Worm (Caenorhabditis elegans) whole organism, L4 larva: Measurements from ENCODE around the gene Y113G7B.15.

Source experiments
- F10B5.3 ChIP-seq: sonication (generic microtip); optimal IDR thresholded peaks from 2 replicates; lab custom pipeline; 2016; ENCODE audit warnings: mild to moderate bottlenecking, missing genetic modification characterization, missing compliant biosample characterization
- F26F4.8 ChIP-seq: fragments of 200-800 bp; sonication (Bioruptor generic); conservative IDR thresholded peaks from 2 replicates; pipeline ENCODE4 v1.3.6; 2022; ENCODE audit warnings: missing genetic modification characterization, missing compliant biosample characterization
- F44E2.7 ChIP-seq: fragments of 200-800 bp; sonication (Bioruptor generic); IDR thresholded peaks from 2 replicates; pipeline ENCODE4 v2.1.2; 2022; ENCODE audit warnings: missing genetic modification characterization, missing compliant biosample characterization
- F49E8.2 ChIP-seq: sonication (generic microtip); optimal IDR thresholded peaks from 2 replicates; lab custom pipeline; 2016; ENCODE audit warnings: missing compliant biosample characterization, mild to moderate bottlenecking, missing genetic modification characterization, borderline replicate concordance
- Y5F2A.4 ChIP-seq: fragments of 200-800 bp; sonication (Bioruptor generic); optimal IDR thresholded peaks from 2 replicates; lab custom pipeline; 2018; ENCODE audit warnings: mild to moderate bottlenecking, missing genetic modification characterization, missing compliant biosample characterization
- ZK546.5 ChIP-seq, 2 experiments: sonication (generic microtip); optimal IDR thresholded peaks; 2 replicates each; lab custom pipeline; 2017; ENCODE audit warnings: missing biosample characterization in 2 of 2, missing genetic modification characterization in 2 of 2
- aha-1 ChIP-seq: fragments of 150-350 bp; peaks from one replicate; lab custom pipeline; 2014; ENCODE audit warnings: missing biosample characterization, missing genetic modification characterization
- aly-2 ChIP-seq: sonication (generic microtip); optimal IDR thresholded peaks from 2 replicates; lab custom pipeline; 2018; ENCODE audit warnings: missing biosample characterization, missing genetic modification characterization
- ceh-32 ChIP-seq: sonication (generic microtip); optimal IDR thresholded peaks from 2 replicates; lab custom pipeline; 2016; ENCODE audit warnings: mild to moderate bottlenecking, missing genetic modification characterization, missing compliant biosample characterization; ENCODE audit not compliant: poor library complexity
- ceh-44 ChIP-seq: fragments of 200-800 bp; sonication (Bioruptor generic); IDR thresholded peaks from 2 replicates; pipeline ENCODE4 v1.3.6; 2022; ENCODE audit warnings: missing genetic modification reagents, missing genetic modification characterization, missing compliant biosample characterization
- ceh-62 ChIP-seq: sonication (generic microtip); optimal IDR thresholded peaks from 2 replicates; lab custom pipeline; 2017; ENCODE audit warnings: missing biosample characterization, missing genetic modification characterization
- cey-2 ChIP-seq: sonication (generic microtip); optimal IDR thresholded peaks from 3 replicates; lab custom pipeline; 2017; ENCODE audit warnings: missing genetic modification characterization, mild to moderate bottlenecking, missing compliant biosample characterization, antibody characterized with exemption, borderline replicate concordance; ENCODE audit not compliant: insufficient read depth
- daf-12 ChIP-seq: fragments of 150-350 bp; optimal IDR thresholded peaks from 2 replicates; lab custom pipeline; 2014; ENCODE audit warnings: missing biosample characterization, missing genetic modification reagents, missing genetic modification characterization
- daf-16 ChIP-seq, 3 experiments: sonication (generic microtip); optimal IDR thresholded peaks; 2 replicates each; lab custom pipeline; 2016 to 2017; ENCODE audit warnings: missing genetic modification characterization in 3 of 3, missing genetic modification reagents in 3 of 3, mild to moderate bottlenecking in 2 of 3, missing compliant biosample characterization in 2 of 3, missing biosample characterization in 1 of 3, moderate library complexity in 1 of 3
- daf-19 ChIP-seq: fragments of 200-800 bp; sonication (Bioruptor generic); conservative IDR thresholded peaks from 2 replicates; pipeline ENCODE4 v1.3.6; 2022; ENCODE audit warnings: missing genetic modification characterization, missing compliant biosample characterization
- daf-8 ChIP-seq: fragments of 200-800 bp; sonication (Bioruptor generic); IDR thresholded peaks from 2 replicates; pipeline ENCODE4 v1.3.6; 2022; ENCODE audit warnings: missing genetic modification characterization, missing compliant biosample characterization
- dmd-6 ChIP-seq: fragments of 200-800 bp; sonication (Bioruptor generic); IDR thresholded peaks from 2 replicates; pipeline ENCODE4 v1.3.6; 2022; ENCODE audit warnings: missing genetic modification reagents, missing genetic modification characterization, missing compliant biosample characterization
- dve-1 ChIP-seq: sonication (generic microtip); optimal IDR thresholded peaks from 2 replicates; lab custom pipeline; 2017; ENCODE audit warnings: antibody characterized with exemption, mild to moderate bottlenecking, missing genetic modification characterization, missing compliant biosample characterization; ENCODE audit not compliant: insufficient read depth
- gei-8 ChIP-seq: fragments of 200-800 bp; sonication (Bioruptor generic); optimal IDR thresholded peaks from 2 replicates; lab custom pipeline; 2018; ENCODE audit warnings: mild to moderate bottlenecking, missing genetic modification characterization, missing compliant biosample characterization
- hlh-11 ChIP-seq: fragments of 200-800 bp; sonication (Bioruptor generic); optimal IDR thresholded peaks from 2 replicates; lab custom pipeline; 2018; ENCODE audit warnings: mild to moderate bottlenecking, missing genetic modification characterization, missing compliant biosample characterization
- hlh-30 ChIP-seq: sonication (generic microtip); optimal IDR thresholded peaks from 2 replicates; lab custom pipeline; 2017; ENCODE audit warnings: antibody characterized with exemption, mild to moderate bottlenecking, missing genetic modification characterization, missing compliant biosample characterization; ENCODE audit not compliant: insufficient read depth
- jun-1 ChIP-seq: fragments of 150-350 bp; optimal IDR thresholded peaks from 2 replicates; lab custom pipeline; 2014; ENCODE audit warnings: missing biosample characterization, missing genetic modification reagents, missing genetic modification characterization
- lin-1 ChIP-seq: fragments of 200-800 bp; sonication (Bioruptor generic); IDR thresholded peaks from 2 replicates; pipeline ENCODE4 v1.3.6; 2022; ENCODE audit warnings: missing genetic modification reagents, missing genetic modification characterization, missing compliant biosample characterization
- lin-13 ChIP-seq: fragments of 150-350 bp; optimal IDR thresholded peaks from 2 replicates; lab custom pipeline; 2014; ENCODE audit warnings: missing biosample characterization, missing genetic modification reagents, missing genetic modification characterization
- lin-29 ChIP-seq: fragments of 200-800 bp; sonication (Bioruptor generic); IDR thresholded peaks from 2 replicates; pipeline ENCODE4 v1.3.6; 2022; ENCODE audit warnings: missing genetic modification reagents, missing genetic modification characterization, missing compliant biosample characterization
- lin-39 ChIP-seq: fragments of 150-350 bp; optimal IDR thresholded peaks from 2 replicates; lab custom pipeline; 2014; ENCODE audit warnings: missing biosample characterization, missing genetic modification reagents, missing genetic modification characterization
- lsy-2 ChIP-seq, 2 experiments: fragments of 150-350 bp in 1 of 2; sonication (generic microtip) in 1 of 2; optimal IDR thresholded peaks; 2 replicates each; lab custom pipeline; 2014 to 2017; ENCODE audit warnings: missing biosample characterization in 2 of 2, missing genetic modification characterization in 2 of 2
- madf-5 ChIP-seq, 2 experiments: fragments of 200-800 bp; sonication (Bioruptor generic); IDR thresholded peaks; 2 replicates each; pipeline ENCODE4 v1.3.6; 2022; ENCODE audit warnings: missing compliant biosample characterization in 2 of 2, missing genetic modification characterization in 2 of 2
- mdl-1 ChIP-seq, 2 experiments: fragments of 150-350 bp in 1 of 2; sonication (generic microtip) in 1 of 2; optimal IDR thresholded peaks; 2 replicates each; lab custom pipeline; 2014 to 2017; ENCODE audit warnings: missing biosample characterization in 2 of 2, missing genetic modification characterization in 2 of 2
- mxl-2 ChIP-seq: fragments of 200-800 bp; sonication (Bioruptor generic); conservative IDR thresholded peaks from 2 replicates; pipeline ENCODE4 v1.3.6; 2022; ENCODE audit warnings: missing genetic modification reagents, missing genetic modification characterization, missing compliant biosample characterization
- mxl-3 ChIP-seq: fragments of 200-800 bp; sonication (Bioruptor generic); optimal IDR thresholded peaks from 2 replicates; lab custom pipeline; 2018; ENCODE audit warnings: mild to moderate bottlenecking, missing genetic modification characterization, missing compliant biosample characterization
- nhr-102 ChIP-seq: sonication (generic microtip); optimal IDR thresholded peaks from 2 replicates; lab custom pipeline; 2016; ENCODE audit warnings: mild to moderate bottlenecking, missing genetic modification characterization, moderate library complexity, missing compliant biosample characterization
- nhr-11 ChIP-seq: fragments of 150-350 bp; optimal IDR thresholded peaks from 2 replicates; lab custom pipeline; 2014; ENCODE audit warnings: missing biosample characterization, missing genetic modification characterization
- nhr-28 ChIP-seq: fragments of 150-350 bp; optimal IDR thresholded peaks from 2 replicates; lab custom pipeline; 2014; ENCODE audit warnings: missing biosample characterization, missing genetic modification characterization
- nhr-41 ChIP-seq: fragments of 200-800 bp; sonication (Bioruptor generic); IDR thresholded peaks from 2 replicates; pipeline ENCODE4 v1.3.6; 2022; ENCODE audit warnings: missing genetic modification reagents, missing genetic modification characterization, missing compliant biosample characterization
- nhr-42 ChIP-seq: fragments of 200-800 bp; sonication (Bioruptor generic); IDR thresholded peaks from 2 replicates; pipeline ENCODE4 v1.3.6; 2022; ENCODE audit warnings: missing genetic modification characterization, missing compliant biosample characterization
- nhr-6 ChIP-seq: fragments of 150-350 bp; optimal IDR thresholded peaks from 2 replicates; lab custom pipeline; 2014; ENCODE audit warnings: missing biosample characterization, missing genetic modification characterization
- php-3 ChIP-seq: fragments of 200-800 bp; sonication (Bioruptor generic); IDR thresholded peaks from 2 replicates; pipeline ENCODE4 v1.3.6; 2022; ENCODE audit warnings: missing genetic modification reagents, missing genetic modification characterization, missing compliant biosample characterization
- saeg-2 ChIP-seq: fragments of 200-800 bp; sonication (Bioruptor generic); IDR thresholded peaks from 2 replicates; pipeline ENCODE4 v1.3.6; 2022; ENCODE audit warnings: missing genetic modification reagents, missing genetic modification characterization, missing compliant biosample characterization
- sdz-12 ChIP-seq: fragments of 200-800 bp; sonication (Bioruptor generic); optimal IDR thresholded peaks from 2 replicates; lab custom pipeline; 2018; ENCODE audit warnings: mild to moderate bottlenecking, missing genetic modification characterization, missing compliant biosample characterization
- snpc-1.2 ChIP-seq: fragments of 200-800 bp; sonication (Bioruptor generic); IDR thresholded peaks from 2 replicates; pipeline ENCODE4 v1.3.6; 2022; ENCODE audit warnings: missing genetic modification reagents, missing genetic modification characterization, missing compliant biosample characterization
- snpc-4 ChIP-seq: fragments of 150-350 bp; optimal IDR thresholded peaks from 2 replicates; lab custom pipeline; 2014; ENCODE audit warnings: missing biosample characterization, missing genetic modification characterization
- spr-1 ChIP-seq: sonication (generic microtip); optimal IDR thresholded peaks from 2 replicates; lab custom pipeline; 2016; ENCODE audit warnings: mild to moderate bottlenecking, missing genetic modification characterization, missing compliant biosample characterization
- spr-3 ChIP-seq: fragments of 200-800 bp; sonication (Bioruptor generic); optimal IDR thresholded peaks from 2 replicates; lab custom pipeline; 2018; ENCODE audit warnings: mild to moderate bottlenecking, missing genetic modification characterization, missing compliant biosample characterization
- tag-97 ChIP-seq: fragments of 200-800 bp; sonication (Bioruptor generic); IDR thresholded peaks from 2 replicates; pipeline ENCODE4 v1.3.6; 2022; ENCODE audit warnings: missing genetic modification characterization, missing compliant biosample characterization
- unc-62 ChIP-seq, 3 experiments: fragments of 150-350 bp in 1 of 3; sonication (generic microtip); optimal IDR thresholded peaks in 2 of 3; peaks in 1 of 3; 1 replicate in 1 of 3; 2 replicates in 2 of 3; lab custom pipeline; 2014 to 2017; ENCODE audit warnings: missing biosample characterization in 3 of 3, missing genetic modification characterization in 3 of 3, missing genetic modification reagents in 3 of 3, missing genotype in 1 of 3
- zfp-2 ChIP-seq: sonication (generic microtip); optimal IDR thresholded peaks from 2 replicates; lab custom pipeline; 2016; ENCODE audit warnings: mild to moderate bottlenecking, missing genetic modification characterization, missing compliant biosample characterization
- zfp-3 ChIP-seq: fragments of 200-800 bp; sonication (Bioruptor generic); conservative IDR thresholded peaks from 2 replicates; pipeline ENCODE4 v1.3.6; 2022; ENCODE audit warnings: missing genetic modification reagents, missing genetic modification characterization, missing compliant biosample characterization
- zip-2 ChIP-seq: fragments of 150-350 bp; optimal IDR thresholded peaks from 2 replicates; lab custom pipeline; 2014; ENCODE audit warnings: missing biosample characterization, missing genetic modification characterization

Gene Y113G7B.15

DNA sequence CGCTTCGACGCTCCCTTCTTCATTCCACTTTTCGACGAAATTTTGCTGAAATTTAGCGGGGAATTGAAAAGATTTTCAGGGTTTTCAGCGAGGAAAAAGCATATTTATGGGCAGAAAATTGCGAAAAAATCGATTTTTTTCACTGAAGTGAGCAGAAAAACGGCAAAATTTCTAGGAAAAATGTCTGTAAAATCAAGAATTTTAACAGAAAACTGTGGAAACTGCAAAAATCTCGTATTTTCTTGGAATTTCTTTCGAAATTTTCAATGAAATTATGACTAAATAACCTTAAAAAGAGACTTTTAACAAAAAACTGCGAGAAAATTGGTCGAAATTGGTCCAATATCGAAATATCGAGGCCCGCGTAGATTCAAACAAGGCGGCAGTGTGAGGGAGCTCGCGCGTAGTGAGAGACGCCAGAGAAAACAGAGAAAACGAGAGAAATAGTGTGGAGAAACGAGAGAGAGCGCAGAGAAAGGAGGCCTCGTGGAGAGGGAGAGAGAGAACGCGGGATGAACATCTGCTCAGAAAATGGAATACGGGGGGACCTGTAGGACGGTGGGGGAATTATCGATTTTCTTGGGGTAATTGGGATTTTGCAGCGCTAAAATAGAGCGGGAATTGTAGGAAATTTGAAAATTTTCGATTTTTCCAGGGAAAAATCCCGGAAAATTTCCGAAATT, 15.9 kb upstream of the Y113G7B.15 start, which contains the start of gene swsn-1 (continued):
- TF ChIP-seq lin-13 (GFP tag; lab: Kevin White, UChicago) (peak; percentile 52), lin-1 (GFP tag; lab: Robert Waterston, UW) (no peak), nhr-42 (GFP tag; lab: Robert Waterston, UW) (no peak), F44E2.7 (GFP tag; lab: Robert Waterston, UW) (no peak), Y5F2A.4 (GFP tag; lab: Kevin White, UChicago) (no peak), lsy-2 (tag; optimal IDR thresholded peaks at IDR 0.05; lab: Kevin White, UChicago) (peak in 1 of 2 experiments; percentile 40), daf-16 (GFP tag; optimal IDR thresholded peaks at IDR 0.05; lab: Kevin White, UChicago) (no peak), daf-16 (tag; optimal IDR thresholded peaks at IDR 0.05; lab: Kevin White, UChicago) (peak; percentile 21), gei-8 (GFP tag; lab: Kevin White, UChicago) (no peak), unc-62 (GFP tag; optimal IDR thresholded peaks at IDR 0.05 in 1 of 2; lab: Kevin White, UChicago) (no peak), unc-62 (tag; optimal IDR thresholded peaks at IDR 0.05; lab: Kevin White, UChicago) (no peak), daf-12 (no peak), ZK546.5 (tag; optimal IDR thresholded peaks at IDR 0.05; lab: Kevin White, UChicago) (no peak), snpc-4 (no peak), mxl-2 (GFP tag; lab: Robert Waterston, UW) (no peak), F26F4.8 (GFP tag; lab: Robert Waterston, UW) (no peak), nhr-41 (GFP tag; lab: Robert Waterston, UW) (no peak), dve-1 (peak; percentile 31), sdz-12 (no peak), nhr-11 (tag; lab: Kevin White, UChicago) (no peak), madf-5 (GFP tag; IDR thresholded peaks at IDR 0.05; lab: Robert Waterston, UW) (no peak), aly-2 (tag; lab: Kevin White, UChicago) (no peak), dmd-6 (GFP tag; lab: Robert Waterston, UW) (0 out of 2 replicates have a peak, but pooled peaks have one; percentile 6), F10B5.3 (tag; lab: Kevin White, UChicago) (no peak), daf-19 (GFP tag; lab: Robert Waterston, UW) (no peak), F49E8.2 (no peak), php-3 (no peak), zfp-3 (GFP tag; lab: Robert Waterston, UW) (no peak), zfp-2 (tag; lab: Kevin White, UChicago) (no peak), saeg-2 (GFP tag; lab: Robert Waterston, UW) (no peak), lin-39 (tag; lab: Kevin White, UChicago) (no peak), spr-3 (no peak), snpc-1.2 (no peak), daf-8 (GFP tag; lab: Robert Waterston, UW) (no peak), ceh-62 (tag; lab: Kevin White, UChicago) (no peak), spr-1 (tag; lab: Kevin White, UChicago) (no peak), ceh-32 (tag; lab: Kevin White, UChicago) (no peak), nhr-102 (tag; lab: Kevin White, UChicago) (no peak), cey-2 (no peak), tag-97 (no peak), lin-29 (GFP tag; lab: Robert Waterston, UW) (no peak), mdl-1 (tag; optimal IDR thresholded peaks at IDR 0.05; lab: Kevin White, UChicago) (peak in 1 of 2 experiments; percentile 57), nhr-28 (tag; lab: Kevin White, UChicago) (peak; percentile 21), zip-2 (tag; lab: Kevin White, UChicago) (no peak), jun-1 (tag; lab: Kevin White, UChicago) (no peak), hlh-11 (no peak), aha-1 (tag; lab: Kevin White, UChicago) (peak; percentile 69), hlh-30 (tag; lab: Kevin White, UChicago) (peak; percentile 79), mxl-3 (peak; percentile 10), nhr-6 (tag; lab: Kevin White, UChicago) (peak; percentile 60), ceh-44 (no peak)
